Worm (Caenorhabditis elegans) whole organism, late embryonic: ENCODE results near the gene grk-2.
"Not testable (repeated sequence)": the region's sequence is repeated elsewhere in the genome, so short reads cannot be mapped to it uniquely, and the experiment has no call there.

ENCODE experiments used
- C08G9.2 ChIP-seq: sonication (generic microtip); optimal IDR thresholded peaks from 2 replicates; lab custom pipeline; 2016; ENCODE audit warnings: mild to moderate bottlenecking, missing genetic modification characterization, moderate library complexity, missing compliant biosample characterization
- F13H6.1 ChIP-seq: sonication (generic microtip); optimal IDR thresholded peaks from 2 replicates; lab custom pipeline; 2016; ENCODE audit warnings: missing genetic modification characterization, missing compliant biosample characterization
- K09A11.1 ChIP-seq: sonication (generic microtip); optimal IDR thresholded peaks from 2 replicates; lab custom pipeline; 2017; ENCODE audit warnings: antibody characterized with exemption, mild to moderate bottlenecking, missing genetic modification characterization, missing compliant biosample characterization; ENCODE audit not compliant: insufficient read depth
- Y22D7AL.16 ChIP-seq: sonication (generic microtip); optimal IDR thresholded peaks from 2 replicates; lab custom pipeline; 2016; ENCODE audit warnings: missing genetic modification characterization, missing compliant biosample characterization
- ahr-1 ChIP-seq: sonication (generic microtip); optimal IDR thresholded peaks from 2 replicates; lab custom pipeline; 2016; ENCODE audit warnings: missing genetic modification characterization, missing compliant biosample characterization
- ama-1 ChIP-seq: fragments of 150-350 bp; optimal IDR thresholded peaks from 2 replicates; lab custom pipeline; 2014
- ceh-14 ChIP-seq: sonication (generic microtip); optimal IDR thresholded peaks from 2 replicates; lab custom pipeline; 2016; ENCODE audit warnings: missing genotype, missing genetic modification characterization, missing compliant biosample characterization
- ceh-18 ChIP-seq: sonication (generic microtip); optimal IDR thresholded peaks from 2 replicates; lab custom pipeline; 2016; ENCODE audit warnings: missing genetic modification characterization, missing compliant biosample characterization
- ceh-2 ChIP-seq: sonication (generic microtip); optimal IDR thresholded peaks from 2 replicates; lab custom pipeline; 2016; ENCODE audit warnings: missing genotype, missing genetic modification characterization, missing compliant biosample characterization
- ceh-22 ChIP-seq: sonication (generic microtip); optimal IDR thresholded peaks from 2 replicates; lab custom pipeline; 2017; ENCODE audit warnings: missing biosample characterization, missing genetic modification characterization
- ceh-34 ChIP-seq: sonication (generic microtip); optimal IDR thresholded peaks from 2 replicates; lab custom pipeline; 2016; ENCODE audit warnings: mild to moderate bottlenecking, missing genetic modification characterization, missing compliant biosample characterization
- ceh-45 ChIP-seq: fragments of 200-800 bp; sonication (Bioruptor generic); IDR thresholded peaks from 2 replicates; pipeline ENCODE4 v1.3.6; 2022; ENCODE audit warnings: missing genetic modification reagents, missing genetic modification characterization, missing compliant biosample characterization
- ceh-6 ChIP-seq: fragments of 200-800 bp; sonication (Bioruptor generic); optimal IDR thresholded peaks from 2 replicates; lab custom pipeline; 2018; ENCODE audit warnings: mild to moderate bottlenecking, missing genetic modification characterization, missing compliant biosample characterization
- dve-1 ChIP-seq: sonication (generic microtip); optimal IDR thresholded peaks from 2 replicates; lab custom pipeline; 2017; ENCODE audit warnings: antibody characterized with exemption, mild to moderate bottlenecking, missing genetic modification characterization, missing compliant biosample characterization
- elt-2 ChIP-seq: sonication (generic microtip); optimal IDR thresholded peaks from 2 replicates; lab custom pipeline; 2016; ENCODE audit warnings: missing genetic modification reagents, missing genetic modification characterization, missing compliant biosample characterization
- eyg-1 ChIP-seq: sonication (generic microtip); optimal IDR thresholded peaks from 2 replicates; lab custom pipeline; 2016; ENCODE audit warnings: missing genotype, missing genetic modification characterization, missing compliant biosample characterization
- fax-1 ChIP-seq: sonication (generic microtip); optimal IDR thresholded peaks from 2 replicates; lab custom pipeline; 2016; ENCODE audit warnings: missing genotype, missing genetic modification characterization, missing compliant biosample characterization
- fkh-10 ChIP-seq: fragments of 150-350 bp; optimal IDR thresholded peaks from 2 replicates; lab custom pipeline; 2014; ENCODE audit warnings: missing biosample characterization, missing genetic modification reagents, missing genetic modification characterization
- hlh-13 ChIP-seq: fragments of 200-800 bp; sonication (Bioruptor generic); optimal IDR thresholded peaks from 2 replicates; lab custom pipeline; 2018; ENCODE audit warnings: mild to moderate bottlenecking, missing genetic modification characterization, missing compliant biosample characterization
- hlh-15 ChIP-seq: sonication (generic microtip); optimal IDR thresholded peaks from 2 replicates; lab custom pipeline; 2016; ENCODE audit warnings: missing genetic modification characterization, missing compliant biosample characterization
- hlh-30 ChIP-seq: sonication (generic microtip); optimal IDR thresholded peaks from 2 replicates; lab custom pipeline; 2017; ENCODE audit warnings: antibody characterized with exemption, missing genetic modification characterization, missing compliant biosample characterization; ENCODE audit not compliant: insufficient read depth
- lin-11 ChIP-seq: fragments of 200-800 bp; sonication (Bioruptor generic); optimal IDR thresholded peaks from 2 replicates; lab custom pipeline; 2018; ENCODE audit warnings: mild to moderate bottlenecking, missing genetic modification characterization, missing compliant biosample characterization
- madf-2 ChIP-seq: sonication (generic microtip); optimal IDR thresholded peaks from 2 replicates; lab custom pipeline; 2017; ENCODE audit warnings: missing genetic modification characterization, missing compliant biosample characterization
- nhr-11 ChIP-seq: fragments of 150-350 bp; optimal IDR thresholded peaks from 2 replicates; lab custom pipeline; 2014; ENCODE audit warnings: missing biosample characterization, missing genetic modification characterization
- pat-9 ChIP-seq: fragments of 200-800 bp; sonication (Bioruptor generic); optimal IDR thresholded peaks from 2 replicates; lab custom pipeline; 2018; ENCODE audit warnings: mild to moderate bottlenecking, missing genetic modification characterization, moderate library complexity, missing compliant biosample characterization
- pax-1 ChIP-seq: fragments of 150-350 bp; optimal IDR thresholded peaks from 2 replicates; lab custom pipeline; 2014; ENCODE audit warnings: missing biosample characterization, missing genetic modification characterization
- pha-2 ChIP-seq: sonication (generic microtip); optimal IDR thresholded peaks from 2 replicates; lab custom pipeline; 2017; ENCODE audit warnings: mild to moderate bottlenecking, missing genetic modification characterization, missing compliant biosample characterization
- pha-4 ChIP-seq: fragments of 150-350 bp; optimal IDR thresholded peaks from 2 replicates; lab custom pipeline; 2018; ENCODE audit warnings: missing biosample characterization, missing genetic modification reagents, missing genetic modification characterization
- ref-2 ChIP-seq: sonication (generic microtip); optimal IDR thresholded peaks from 2 replicates; lab custom pipeline; 2016; ENCODE audit warnings: missing genetic modification characterization, missing compliant biosample characterization
- sox-4 ChIP-seq: sonication (generic microtip); optimal IDR thresholded peaks from 2 replicates; lab custom pipeline; 2017; ENCODE audit warnings: mild to moderate bottlenecking, missing genetic modification characterization, inconsistent platforms, missing compliant biosample characterization
- tbx-2 ChIP-seq: sonication (generic microtip); optimal IDR thresholded peaks from 2 replicates; lab custom pipeline; 2016; ENCODE audit warnings: missing genetic modification characterization, missing compliant biosample characterization
- unc-42 ChIP-seq: sonication (generic microtip); optimal IDR thresholded peaks from 2 replicates; lab custom pipeline; 2016; ENCODE audit warnings: missing genotype, missing genetic modification characterization, missing compliant biosample characterization
- unc-86 ChIP-seq: sonication (generic microtip); optimal IDR thresholded peaks from 2 replicates; lab custom pipeline; 2016; ENCODE audit warnings: missing genetic modification characterization, missing compliant biosample characterization

grk-2 gene

ce11 chrIII:670994-671393 is 4.9 kb upstream of the grk-2 start (continued):
- no peak for TF ChIP-seq fax-1 (tag; lab: Kevin White, UChicago)
- TF ChIP-seq ceh-45 = no peak
- TF ChIP-seq pha-4 (tag; lab: Kevin White, UChicago) = no peak
- TF ChIP-seq hlh-30 (tag; lab: Kevin White, UChicago) = no peak
- TF ChIP-seq ceh-18 (tag; lab: Kevin White, UChicago) = peak; percentile 22
- no peak for TF ChIP-seq nhr-11 (tag; lab: Kevin White, UChicago)
- TF ChIP-seq madf-2 (tag; lab: Kevin White, UChicago) = no peak
- no peak for TF ChIP-seq C08G9.2 (tag; lab: Kevin White, UChicago)
- no peak for TF ChIP-seq ahr-1 (tag; lab: Kevin White, UChicago)
- no peak for TF ChIP-seq ama-1 (lab: Kevin White, UChicago)
- no peak for TF ChIP-seq hlh-13
- no peak for TF ChIP-seq K09A11.1 (tag; lab: Kevin White, UChicago)
- no peak for TF ChIP-seq pax-1 (tag; lab: Kevin White, UChicago)
- TF ChIP-seq ceh-2 = no peak

ce11 chrIII:675413-675812 is 509 bp upstream of the grk-2 start:
- TF ChIP-seq nhr-11 (tag; lab: Kevin White, UChicago) = no peak
- peak; percentile 97 for TF ChIP-seq unc-42 (tag; lab: Kevin White, UChicago)
- no peak for TF ChIP-seq ceh-22 (tag; lab: Kevin White, UChicago)
- no peak for TF ChIP-seq pat-9 (tag; lab: Kevin White, UChicago)
- TF ChIP-seq dve-1 = no peak
- TF ChIP-seq Y22D7AL.16 = no peak
- no peak for TF ChIP-seq pha-4 (tag; lab: Kevin White, UChicago)

ce11 chrIII:683318-683717 is 7.4 kb downstream of the grk-2 start, which contains the start of gene W02B3.4:
TSS of gene W02B3.4 (minus strand) at chrIII:683418.
- TF ChIP-seq pha-2 (tag; lab: Kevin White, UChicago) (no peak), ceh-14 (no peak), pha-4 (tag; lab: Kevin White, UChicago) (no peak), tbx-2 (tag; lab: Kevin White, UChicago) (no peak), fkh-10 (no peak), C08G9.2 (tag; lab: Kevin White, UChicago) (no peak), hlh-15 (tag; lab: Kevin White, UChicago) (no peak)

ce11 chrIII:688083-688482 is 12.2 kb downstream of the grk-2 start:
- TF ChIP-seq madf-2 (tag; lab: Kevin White, UChicago) = no peak
- no peak for TF ChIP-seq eyg-1
- no peak for TF ChIP-seq hlh-15 (tag; lab: Kevin White, UChicago)
- TF ChIP-seq ref-2 (tag; lab: Kevin White, UChicago) = no peak
- no peak for TF ChIP-seq ceh-6
- TF ChIP-seq sox-4 = no peak
- no peak for TF ChIP-seq ceh-34
- no peak for TF ChIP-seq unc-86 (tag; lab: Kevin White, UChicago)
- TF ChIP-seq F13H6.1 (tag; lab: Kevin White, UChicago) = no peak
- no peak for TF ChIP-seq elt-2 (tag; lab: Kevin White, UChicago)
- TF ChIP-seq pha-2 (tag; lab: Kevin White, UChicago) = no peak
- no peak for TF ChIP-seq lin-11

ce11 chrIII:688869-689268 is 12.9 kb downstream of the grk-2 start, which contains the start of gene elf-1:
TSS of gene elf-1 (plus strand) at chrIII:689169.
- not testable (repeated sequence) for TF ChIP-seq ahr-1, pax-1, pat-9 (tag; lab: Kevin White, UChicago)
- TF ChIP-seq, all 69 proteins: peak for 0; not testable (repeated sequence) for 69
